Worm (Caenorhabditis elegans) whole organism, L2 larva: ENCODE results near the gene F52B11.5.

Experiments used
- F13H6.1 ChIP-seq: sonication (generic microtip); optimal IDR thresholded peaks from 2 replicates; lab custom pipeline; 2016; ENCODE audit warnings: missing genetic modification characterization, missing compliant biosample characterization
- R02D3.7 ChIP-seq: fragments of 150-350 bp; optimal IDR thresholded peaks from 2 replicates; lab custom pipeline; 2014; ENCODE audit warnings: missing biosample characterization, missing genetic modification characterization
- Y55F3AM.14 ChIP-seq: fragments of 200-800 bp; sonication (Bioruptor generic); optimal IDR thresholded peaks from 2 replicates; lab custom pipeline; 2018; ENCODE audit warnings: mild to moderate bottlenecking, missing genetic modification characterization, missing compliant biosample characterization
- alr-1 ChIP-seq: fragments of 150-350 bp; optimal IDR thresholded peaks from 2 replicates; lab custom pipeline; 2014; ENCODE audit warnings: missing biosample characterization, missing genetic modification characterization
- aly-2 ChIP-seq: fragments of 150-350 bp; optimal IDR thresholded peaks from 2 replicates; lab custom pipeline; 2014; ENCODE audit warnings: missing biosample characterization, missing genetic modification characterization
- ama-1 ChIP-seq: fragments of 150-350 bp; optimal IDR thresholded peaks from 2 replicates; lab custom pipeline; 2018; ENCODE audit warnings: inconsistent platforms
- blmp-1 ChIP-seq: sonication (generic microtip); optimal IDR thresholded peaks from 2 replicates; lab custom pipeline; 2017; ENCODE audit warnings: missing genetic modification characterization, mild to moderate bottlenecking, missing compliant biosample characterization, antibody characterized with exemption, moderate library complexity; ENCODE audit not compliant: insufficient read depth
- ceh-16 ChIP-seq: fragments of 150-350 bp; optimal IDR thresholded peaks from 2 replicates; lab custom pipeline; 2014; ENCODE audit warnings: missing biosample characterization, missing genetic modification characterization
- ceh-82 ChIP-seq: fragments of 150-350 bp; optimal IDR thresholded peaks from 2 replicates; lab custom pipeline; 2014; ENCODE audit warnings: missing biosample characterization, missing genetic modification characterization
- crh-2 ChIP-seq: sonication (generic microtip); optimal IDR thresholded peaks from 2 replicates; lab custom pipeline; 2017; ENCODE audit warnings: missing biosample characterization, missing genetic modification characterization
- dmd-4 ChIP-seq: sonication (generic microtip); optimal IDR thresholded peaks from 2 replicates; lab custom pipeline; 2017; ENCODE audit warnings: missing biosample characterization, missing genetic modification characterization
- egl-27 ChIP-seq: sonication (generic microtip); optimal IDR thresholded peaks from 3 replicates; lab custom pipeline; 2017; ENCODE audit warnings: missing biosample characterization, missing genetic modification reagents, missing genetic modification characterization
- elt-1 ChIP-seq: fragments of 150-350 bp; optimal IDR thresholded peaks from 2 replicates; lab custom pipeline; 2014; ENCODE audit warnings: missing biosample characterization, missing genetic modification characterization
- elt-3 ChIP-seq: sonication (generic microtip); optimal IDR thresholded peaks from 2 replicates; lab custom pipeline; 2017; ENCODE audit warnings: missing biosample characterization, missing genetic modification characterization
- fos-1 ChIP-seq: fragments of 150-350 bp; optimal IDR thresholded peaks from 2 replicates; lab custom pipeline; 2014; ENCODE audit warnings: missing biosample characterization, missing genetic modification characterization
- gmeb-1 ChIP-seq: fragments of 150-350 bp; optimal IDR thresholded peaks from 2 replicates; lab custom pipeline; 2014; ENCODE audit warnings: missing biosample characterization, missing genetic modification characterization
- lin-11 ChIP-seq: fragments of 150-350 bp; sonication (generic microtip); optimal IDR thresholded peaks from 2 replicates; lab custom pipeline; 2014; ENCODE audit warnings: missing biosample characterization, missing genetic modification characterization, inconsistent platforms, mixed read lengths
- lin-13 ChIP-seq: fragments of 150-350 bp; optimal IDR thresholded peaks from 2 replicates; lab custom pipeline; 2014; ENCODE audit warnings: missing biosample characterization, missing genetic modification reagents, missing genetic modification characterization
- lin-39 ChIP-seq: fragments of 150-350 bp; optimal IDR thresholded peaks from 2 replicates; lab custom pipeline; 2014; ENCODE audit warnings: missing biosample characterization, missing genetic modification reagents, missing genetic modification characterization
- lsy-2 ChIP-seq, 2 experiments: fragments of 150-350 bp in 1 of 2; sonication (generic microtip) in 1 of 2; optimal IDR thresholded peaks; 2 replicates each; lab custom pipeline; 2014 to 2017; ENCODE audit warnings: missing biosample characterization in 2 of 2, missing genetic modification characterization in 2 of 2
- mbf-1 ChIP-seq: sonication (generic microtip); optimal IDR thresholded peaks from 2 replicates; lab custom pipeline; 2017; ENCODE audit warnings: missing biosample characterization, missing genetic modification characterization
- mdl-1 ChIP-seq, 2 experiments: fragments of 150-350 bp in 1 of 2; sonication (generic microtip) in 1 of 2; optimal IDR thresholded peaks; 2 replicates each; lab custom pipeline; 2017; ENCODE audit warnings: missing biosample characterization in 2 of 2, missing genetic modification characterization in 2 of 2
- nhr-10 ChIP-seq: sonication (generic microtip); optimal IDR thresholded peaks from 2 replicates; lab custom pipeline; 2017; ENCODE audit warnings: missing biosample characterization, missing genetic modification characterization
- nhr-11 ChIP-seq: fragments of 150-350 bp; optimal IDR thresholded peaks from 2 replicates; lab custom pipeline; 2014; ENCODE audit warnings: missing biosample characterization, missing genetic modification characterization
- nhr-129 ChIP-seq: fragments of 150-350 bp; optimal IDR thresholded peaks from 2 replicates; lab custom pipeline; 2014; ENCODE audit warnings: missing biosample characterization, missing genetic modification characterization
- nhr-21 ChIP-seq: fragments of 150-350 bp; optimal IDR thresholded peaks from 2 replicates; lab custom pipeline; 2014; ENCODE audit warnings: missing biosample characterization, missing genetic modification characterization
- nhr-23 ChIP-seq: fragments of 150-350 bp; optimal IDR thresholded peaks from 2 replicates; lab custom pipeline; 2014; ENCODE audit warnings: missing biosample characterization, missing genetic modification reagents, missing genetic modification characterization
- nhr-237 ChIP-seq: fragments of 150-350 bp; optimal IDR thresholded peaks from 2 replicates; lab custom pipeline; 2014; ENCODE audit warnings: missing biosample characterization, missing genetic modification characterization
- nhr-25 ChIP-seq: fragments of 150-350 bp; sonication (generic microtip); optimal IDR thresholded peaks from 3 replicates; lab custom pipeline; 2014; ENCODE audit warnings: missing biosample characterization, missing genetic modification characterization
- nhr-6 ChIP-seq: fragments of 150-350 bp; optimal IDR thresholded peaks from 2 replicates; lab custom pipeline; 2014; ENCODE audit warnings: missing biosample characterization, missing genetic modification characterization
- sem-4 ChIP-seq: fragments of 150-350 bp; optimal IDR thresholded peaks from 2 replicates; lab custom pipeline; 2014; ENCODE audit warnings: missing biosample characterization, missing genetic modification reagents, missing genetic modification characterization
- skn-1 ChIP-seq: sonication (generic microtip); optimal IDR thresholded peaks from 2 replicates; lab custom pipeline; 2017; ENCODE audit warnings: missing biosample characterization, missing genetic modification characterization
- sma-3 ChIP-seq: sonication (generic microtip); optimal IDR thresholded peaks from 2 replicates; lab custom pipeline; 2016; ENCODE audit warnings: missing genetic modification reagents, missing genetic modification characterization, missing compliant biosample characterization
- sma-9 ChIP-seq, 2 experiments: fragments of 150-350 bp in 1 of 2; sonication (generic microtip) in 1 of 2; optimal IDR thresholded peaks; 2 replicates each; lab custom pipeline; 2014 to 2016; ENCODE audit warnings: missing genetic modification characterization in 2 of 2, mild to moderate bottlenecking in 1 of 2, missing biosample characterization in 1 of 2, missing compliant biosample characterization in 1 of 2, missing genetic modification reagents in 1 of 2, moderate library complexity in 1 of 2
- unc-55 ChIP-seq: fragments of 150-350 bp; sonication (generic microtip); optimal IDR thresholded peaks from 3 replicates; lab custom pipeline; 2014; ENCODE audit warnings: missing biosample characterization, missing genetic modification reagents, missing genetic modification characterization
- unc-62 ChIP-seq: fragments of 150-350 bp; optimal IDR thresholded peaks from 2 replicates; lab custom pipeline; 2014; ENCODE audit warnings: missing biosample characterization, missing genetic modification reagents, missing genetic modification characterization
- ztf-1 ChIP-seq: fragments of 200-800 bp; sonication (Bioruptor generic); conservative IDR thresholded peaks from 2 replicates; pipeline ENCODE4 v1.3.6; 2022; ENCODE audit warnings: missing genetic modification characterization, missing compliant biosample characterization
- ztf-11 ChIP-seq: sonication (generic microtip); optimal IDR thresholded peaks from 2 replicates; lab custom pipeline; 2017; ENCODE audit warnings: missing biosample characterization, missing genetic modification characterization
- ztf-4 ChIP-seq: fragments of 150-350 bp; optimal IDR thresholded peaks from 2 replicates; lab custom pipeline; 2014; ENCODE audit warnings: missing biosample characterization, missing genetic modification characterization

Gene F52B11.5

DNA sequence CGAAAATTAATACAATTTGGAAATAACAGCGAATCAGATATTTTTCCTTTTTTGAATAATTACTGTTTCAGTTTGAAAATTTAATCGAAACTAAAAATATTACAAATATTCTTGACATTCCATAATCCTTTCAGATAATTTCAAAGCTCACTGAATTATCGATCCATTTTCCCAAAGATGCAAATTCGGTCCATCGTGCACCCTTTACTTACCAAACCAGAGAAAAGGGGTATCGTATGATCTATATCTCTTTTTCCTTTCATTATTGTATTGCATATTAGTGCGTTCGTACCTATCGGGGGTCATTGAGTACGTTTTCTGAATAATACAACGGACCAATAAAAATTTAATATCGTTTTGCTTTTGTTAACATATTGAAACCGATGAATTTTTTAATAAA lies 1.7 kb upstream of the F52B11.5 start:
- TF ChIP-seq sma-3 (GFP tag; lab: Kevin White, UChicago) (no peak), ceh-16 (tag; lab: Kevin White, UChicago) (no peak), dmd-4 (tag; lab: Kevin White, UChicago) (no peak), lsy-2 (tag; optimal IDR thresholded peaks at IDR 0.05; lab: Kevin White, UChicago) (no peak), R02D3.7 (tag; lab: Kevin White, UChicago) (no peak), Y55F3AM.14 (GFP tag; lab: Kevin White, UChicago) (no peak), mdl-1 (tag; optimal IDR thresholded peaks at IDR 0.05; lab: Kevin White, UChicago) (no peak), F13H6.1 (no peak), ztf-4 (no peak), crh-2 (no peak), nhr-237 (tag; lab: Kevin White, UChicago) (no peak), egl-27 (tag; lab: Kevin White, UChicago) (no peak), skn-1 (no peak), elt-1 (tag; lab: Kevin White, UChicago) (no peak), nhr-6 (tag; lab: Kevin White, UChicago) (no peak), mbf-1 (tag; lab: Kevin White, UChicago) (no peak), unc-55 (GFP tag; lab: Kevin White, UChicago) (no peak), nhr-11 (tag; lab: Kevin White, UChicago) (no peak)
- TF ChIP-seq, all 48 proteins: peak for 0

DNA sequence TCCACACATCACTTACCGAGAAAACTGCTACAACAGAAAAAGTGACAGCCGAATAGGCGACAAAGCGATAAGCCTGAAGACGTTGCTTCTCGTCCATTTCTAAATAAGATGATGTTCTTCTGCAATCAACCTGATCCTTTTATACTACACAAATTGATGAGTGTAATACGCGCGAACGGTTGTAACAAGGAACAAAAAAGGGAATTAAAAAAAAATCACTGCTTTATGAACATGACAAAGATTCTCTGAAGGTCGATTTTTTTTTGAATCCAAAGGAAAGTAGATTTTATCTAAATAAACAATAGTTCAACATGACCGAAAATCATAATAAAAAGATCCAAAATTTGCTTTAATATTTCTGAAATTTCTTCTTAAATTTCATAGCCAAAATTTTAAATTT lies 3.8 kb downstream of the F52B11.5 start, which contains the start of gene col-133:
Gene col-133 (minus strand): TSS at position 101 of the 400 bp plus-strand sequence.
- TF ChIP-seq blmp-1 (no peak), R02D3.7 (tag; lab: Kevin White, UChicago) (no peak), unc-62 (GFP tag; lab: Kevin White, UChicago) (no peak), ceh-82 (no peak), ztf-4 (no peak), skn-1 (no peak), ztf-11 (tag; lab: Kevin White, UChicago) (no peak), lin-39 (tag; lab: Kevin White, UChicago) (no peak), ama-1 (lab: Kevin White, UChicago) (no peak), Y55F3AM.14 (GFP tag; lab: Kevin White, UChicago) (no peak), nhr-21 (tag; lab: Kevin White, UChicago) (no peak), ztf-1 (GFP tag; lab: Robert Waterston, UW) (no peak), aly-2 (no peak), lin-11 (tag; lab: Kevin White, UChicago) (no peak), fos-1 (tag; lab: Kevin White, UChicago) (no peak), nhr-23 (tag; lab: Kevin White, UChicago) (no peak), dmd-4 (tag; lab: Kevin White, UChicago) (no peak), lin-13 (GFP tag; lab: Kevin White, UChicago) (no peak), mdl-1 (tag; optimal IDR thresholded peaks at IDR 0.05; lab: Kevin White, UChicago) (no peak)

DNA sequence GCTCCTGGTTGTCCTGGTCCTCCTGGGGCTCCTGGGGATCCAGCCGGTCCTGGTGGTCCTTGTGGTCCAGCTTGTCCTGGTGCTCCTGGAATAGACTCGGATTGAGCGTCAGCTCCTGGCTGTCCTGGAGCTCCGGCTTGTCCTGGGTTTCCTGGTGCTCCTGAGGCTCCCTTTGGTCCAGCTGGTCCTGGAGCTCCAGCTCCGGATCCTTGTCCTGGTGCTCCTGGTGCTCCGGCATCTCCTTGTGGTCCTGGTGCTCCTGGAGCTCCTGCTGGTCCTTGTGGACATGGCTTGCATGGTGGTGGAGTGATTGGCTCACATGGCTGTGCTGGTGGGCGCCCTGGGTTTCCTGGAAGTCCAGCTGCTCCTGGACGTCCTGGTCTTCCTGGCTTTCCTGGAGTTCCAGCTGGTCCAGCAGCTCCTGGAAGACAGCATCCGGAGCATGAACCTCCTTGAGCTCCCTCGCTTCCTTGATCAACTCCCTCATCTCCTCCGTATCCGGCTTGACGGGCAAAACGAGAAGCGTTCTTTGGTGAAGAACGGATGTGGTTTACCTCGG lies 4.4 kb downstream of the F52B11.5 start:
- TF ChIP-seq sem-4 (tag; lab: Kevin White, UChicago) (no peak), alr-1 (tag; lab: Kevin White, UChicago) (no peak), nhr-237 (tag; lab: Kevin White, UChicago) (no peak), nhr-10 (tag; lab: Kevin White, UChicago) (no peak)
- TF ChIP-seq, all 48 proteins: peak for 0

DNA sequence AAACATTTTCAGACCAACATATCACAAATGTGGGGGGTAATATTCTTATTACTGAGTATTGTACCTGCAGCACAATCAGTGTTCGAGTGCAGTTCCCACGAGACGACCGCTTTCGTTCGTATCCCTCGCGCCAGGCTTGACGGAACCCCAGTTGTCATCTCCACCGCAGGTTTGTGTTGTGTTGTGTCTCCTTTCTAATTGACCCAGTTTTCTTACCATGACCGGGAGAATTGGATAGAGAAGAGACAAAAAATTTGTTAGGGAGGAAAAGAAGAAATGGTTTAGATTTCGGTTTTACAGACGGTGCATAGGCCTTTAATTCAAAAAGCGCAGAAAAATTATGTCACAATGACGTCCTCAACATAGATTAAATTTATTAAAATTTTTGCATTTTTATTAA lies 11.8 kb downstream of the F52B11.5 start, which contains the start of gene noah-2:
Gene noah-2 (plus strand): TSS at position 13 of the 400 bp plus-strand sequence.
- no peak for TF ChIP-seq gmeb-1 (tag; lab: Kevin White, UChicago)
- TF ChIP-seq unc-62 (GFP tag; lab: Kevin White, UChicago): no peak
- no peak for TF ChIP-seq F13H6.1
- no peak for TF ChIP-seq ceh-16 (tag; lab: Kevin White, UChicago)
- TF ChIP-seq ztf-1 (GFP tag; lab: Robert Waterston, UW): no peak

DNA sequence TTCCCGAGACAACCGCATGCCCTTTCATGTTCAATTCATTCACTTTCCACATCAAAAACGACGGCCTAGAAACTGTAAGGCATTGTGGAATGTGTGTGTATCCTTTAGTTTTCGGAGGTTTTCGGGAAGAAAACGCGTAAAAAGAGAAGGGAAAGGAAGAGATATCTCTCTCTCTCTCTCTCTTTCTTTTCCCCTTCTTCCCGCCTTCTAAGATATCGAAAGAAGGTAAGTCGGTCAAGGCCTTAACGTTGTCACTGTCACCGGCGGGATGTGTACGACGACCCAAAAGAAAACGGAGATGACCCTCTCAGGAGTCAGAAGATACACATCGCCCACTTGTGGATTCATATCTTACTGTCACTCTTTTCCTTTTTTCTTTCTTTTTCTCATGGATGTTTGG lies 13.3 kb downstream of the F52B11.5 start:
- TF ChIP-seq elt-3 (tag; lab: Kevin White, UChicago) (no peak), nhr-21 (tag; lab: Kevin White, UChicago) (peak; percentile 64), fos-1 (tag; lab: Kevin White, UChicago) (no peak), nhr-25 (tag; lab: Kevin White, UChicago) (peak; percentile 27), sma-9 (GFP tag; optimal IDR thresholded peaks at IDR 0.05; lab: Kevin White, UChicago) (peak; percentile 2), sma-9 (tag; optimal IDR thresholded peaks at IDR 0.05; lab: Kevin White, UChicago) (no peak), blmp-1 (peak; percentile 93), nhr-129 (tag; lab: Kevin White, UChicago) (peak; percentile 31), lin-11 (tag; lab: Kevin White, UChicago) (no peak)
